Worm (Caenorhabditis elegans): ENCODE results near the gene abce-1.

abce-1 gene

ce11 chrIII:13105911-13106310, 47.7 kb upstream of the abce-1 start (continued):
- TF ChIP-seq ceh-19 (GFP tag; optimal IDR thresholded peaks at IDR 0.05) = no peak

ce11 chrIII:13107307-13107706, 46.3 kb upstream of the abce-1 start, which contains the start of gene dhhc-8:
dhhc-8 (plus strand) TSS chrIII:13107607.
- TF ChIP-seq ztf-16 (tag; optimal IDR thresholded peaks at IDR 0.05) = no peak

ce11 chrIII:13118460-13118859, 35.2 kb upstream of the abce-1 start:
- no peak for TF ChIP-seq pros-1 (tag; optimal IDR thresholded peaks at IDR 0.05)
- no peak for TF ChIP-seq fax-1 (tag; optimal IDR thresholded peaks at IDR 0.05)
- TF ChIP-seq syd-9 (tag; optimal IDR thresholded peaks at IDR 0.05) = no peak
- TF ChIP-seq pag-3 (tag; optimal IDR thresholded peaks at IDR 0.05; ENCODE audit: borderline replicate concordance) = no peak
- TF ChIP-seq ceh-31 (tag; optimal IDR thresholded peaks at IDR 0.05) = no peak
- no peak for TF ChIP-seq mec-3 (tag; optimal IDR thresholded peaks at IDR 0.05; ENCODE audit: borderline replicate concordance)
- no peak for TF ChIP-seq pat-9 (tag; optimal IDR thresholded peaks at IDR 0.05)
- TF ChIP-seq ceh-34 (tag; optimal IDR thresholded peaks at IDR 0.05) = no peak
- TF ChIP-seq gmeb-2 (tag; optimal IDR thresholded peaks at IDR 0.05) = no peak
- no peak for TF ChIP-seq zip-5 (tag; optimal IDR thresholded peaks at IDR 0.05)

ce11 chrIII:13119520-13119919, 34.1 kb upstream of the abce-1 start, which contains the start of gene zig-8:
zig-8 (plus strand) TSS chrIII:13119820.
- no peak for TF ChIP-seq pat-9 (tag; optimal IDR thresholded peaks at IDR 0.05)
- TF ChIP-seq pros-1 (tag; optimal IDR thresholded peaks at IDR 0.05) = no peak
- no peak for TF ChIP-seq ceh-14 (tag; optimal IDR thresholded peaks at IDR 0.05)
- TF ChIP-seq C08G9.2 (tag; optimal IDR thresholded peaks at IDR 0.05) = no peak
- peak; percentile 24 for TF ChIP-seq ceh-31 (tag; optimal IDR thresholded peaks at IDR 0.05)
- no peak for TF ChIP-seq hlh-30 (tag; optimal IDR thresholded peaks at IDR 0.05; ENCODE audit: insufficient read depth)
- peak; percentile 48 for TF ChIP-seq ets-4 (tag; optimal IDR thresholded peaks at IDR 0.05)
- TF ChIP-seq unc-42 (tag; optimal IDR thresholded peaks at IDR 0.05) = peak; percentile 24
- TF ChIP-seq nhr-232 (tag; optimal IDR thresholded peaks at IDR 0.05) = no peak
- no peak for TF ChIP-seq mec-3 (tag; optimal IDR thresholded peaks at IDR 0.05; ENCODE audit: borderline replicate concordance)
- TF ChIP-seq sdc-2 (tag; optimal IDR thresholded peaks at IDR 0.05) = no peak
- peak; percentile 21 for TF ChIP-seq nfya-1 (tag; optimal IDR thresholded peaks at IDR 0.05)
- no peak for TF ChIP-seq zip-5 (tag; optimal IDR thresholded peaks at IDR 0.05)
- no peak for TF ChIP-seq lim-6 (tag; optimal IDR thresholded peaks at IDR 0.05)

- TF ChIP-seq mec-3 (tag; optimal IDR thresholded peaks at IDR 0.05; ENCODE audit: borderline replicate concordance) = no peak
- TF ChIP-seq ceh-31 (tag; optimal IDR thresholded peaks at IDR 0.05) = no peak
- peak; percentile 87 for TF ChIP-seq unc-42 (tag; optimal IDR thresholded peaks at IDR 0.05)
Measured at ce11 chrIII:13123440-13123839, 30.2 kb upstream of the abce-1 start.

- no peak for TF ChIP-seq fkh-10 (GFP tag; optimal IDR thresholded peaks at IDR 0.05)
- peak; percentile 72 for TF ChIP-seq unc-42 (tag; optimal IDR thresholded peaks at IDR 0.05)
Measured at ce11 chrIII:13127157-13127556, 26.5 kb upstream of the abce-1 start.

ce11 chrIII:13131220-13131619, 22.4 kb upstream of the abce-1 start:
- peak; percentile 86 for TF ChIP-seq ceh-31 (tag; optimal IDR thresholded peaks at IDR 0.05)
- TF ChIP-seq fkh-10 (GFP tag; optimal IDR thresholded peaks at IDR 0.05) = peak; percentile 67
- TF ChIP-seq pax-1 (tag; optimal IDR thresholded peaks at IDR 0.05) = no peak
- no peak for TF ChIP-seq ceh-30 (tag; optimal IDR thresholded peaks at IDR 0.05)
- TF ChIP-seq unc-42 (tag; optimal IDR thresholded peaks at IDR 0.05) = peak; percentile 95

ce11 chrIII:13139301-13139700, 14.3 kb upstream of the abce-1 start, which contains the start of gene bre-2:
bre-2 (minus strand) TSS chrIII:13139626.
- TF ChIP-seq elt-2 (tag; optimal IDR thresholded peaks at IDR 0.05) = peak; percentile 68
- TF ChIP-seq K02D7.2 (tag; optimal IDR thresholded peaks at IDR 0.05) = no peak
